Worm (Caenorhabditis elegans): Measurements from ENCODE around the gene ari-1.4.

ari-1.4 gene

ce11 chrIV:15475829-15476228, 52.5 kb downstream of the ari-1.4 start:
- no peak for TF ChIP-seq nhr-11 (tag; optimal IDR thresholded peaks at IDR 0.05)
- TF ChIP-seq sem-4 (tag; optimal IDR thresholded peaks at IDR 0.05): no peak
